Worm (Caenorhabditis elegans) whole organism, midembryonic: ENCODE measurements around the gene kin-18.

ENCODE experiments used
- T22C8.4 ChIP-seq: fragments of 200-800 bp; sonication (Bioruptor generic); IDR thresholded peaks from 2 replicates; pipeline ENCODE4 v1.3.6; 2022; ENCODE audit warnings: missing genetic modification characterization, missing compliant biosample characterization
- ztf-23 ChIP-seq: fragments of 200-800 bp; sonication (Bioruptor generic); IDR thresholded peaks from 2 replicates; pipeline ENCODE4 v1.3.6; 2022; ENCODE audit warnings: missing genetic modification reagents, missing genetic modification characterization, missing compliant biosample characterization
- ztf-29 ChIP-seq: fragments of 200-800 bp; sonication (Bioruptor generic); IDR thresholded peaks from 2 replicates; pipeline ENCODE4 v1.3.6; 2022; ENCODE audit warnings: missing genetic modification reagents, missing genetic modification characterization, missing compliant biosample characterization

- TF ChIP-seq T22C8.4 (GFP tag; lab: Robert Waterston, UW), result no peak
- TF ChIP-seq ztf-23 (GFP tag; lab: Robert Waterston, UW), result no peak
- TF ChIP-seq ztf-29 (GFP tag; lab: Robert Waterston, UW), result no peak
These were observed 27.5 kb downstream of the kin-18 start, which contains the start of gene Y42G9A.3 for ce11 chrIII:6145896-6146295.
